Worm (Caenorhabditis elegans): ENCODE results near the gene acds-10.
A peak's percentile ranks its signal among the peaks of the same experiment; 100 is the strongest.

The acds-10 gene

DNA sequence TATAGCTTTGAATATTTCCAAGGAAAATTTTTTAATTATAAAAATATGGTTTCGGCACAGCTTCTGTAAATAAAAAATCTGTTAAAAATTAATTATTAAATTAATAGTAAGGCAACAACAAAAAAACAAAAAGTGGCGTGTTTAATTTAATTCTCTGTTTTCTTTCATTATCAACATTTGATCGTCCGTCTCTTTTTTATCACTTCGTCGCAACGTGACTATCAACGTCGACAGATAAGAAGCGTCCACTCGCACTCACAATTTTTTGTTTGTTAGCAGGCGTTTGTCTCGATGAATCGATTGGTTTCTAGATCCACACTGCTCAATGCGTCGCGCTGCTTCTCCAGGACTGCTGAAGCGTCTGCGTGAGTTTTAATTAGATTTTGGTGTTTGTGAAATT, 35.0 kb upstream of the acds-10 start, which contains the start of gene gcst-1 (continued):
- TF ChIP-seq lin-39 (tag; optimal IDR thresholded peaks at IDR 0.05) (no peak), jun-1 (tag; optimal IDR thresholded peaks at IDR 0.05) (no peak), R02D3.7 (tag; optimal IDR thresholded peaks at IDR 0.05) (no peak), egl-43 (GFP tag; IDR thresholded peaks at IDR 0.05) (no peak), nhr-48 (tag; optimal IDR thresholded peaks at IDR 0.05) (peak; percentile 14), mdt-29 (GFP tag; IDR thresholded peaks at IDR 0.05) (no peak), tag-97 (GFP tag; IDR thresholded peaks at IDR 0.05) (no peak), D1046.2 (GFP tag; IDR thresholded peaks at IDR 0.05) (no peak), nhr-25 (tag; optimal IDR thresholded peaks at IDR 0.05; ENCODE audit: borderline replicate concordance, insufficient read depth) (no peak), pqm-1 (tag; optimal IDR thresholded peaks at IDR 0.05) (peak; percentile 33), dmd-9 (GFP tag; IDR thresholded peaks at IDR 0.05) (no peak), vab-7 (GFP tag; IDR thresholded peaks at IDR 0.05) (no peak), nhr-41 (GFP tag; IDR thresholded peaks at IDR 0.05) (no peak), mxl-2 (GFP tag; conservative IDR thresholded peaks at IDR 0.05) (no peak), snpc-1.2 (GFP tag; IDR thresholded peaks at IDR 0.05) (no peak), nhr-76 (tag; optimal IDR thresholded peaks at IDR 0.05) (no peak), saeg-2 (GFP tag; IDR thresholded peaks at IDR 0.05) (no peak), fos-1 (tag; optimal IDR thresholded peaks at IDR 0.05) (no peak), nhr-42 (GFP tag; IDR thresholded peaks at IDR 0.05) (no peak), egl-27 (tag; optimal IDR thresholded peaks at IDR 0.05) (no peak), dmd-8 (GFP tag; IDR thresholded peaks at IDR 0.05) (no peak), skn-1 (tag; optimal IDR thresholded peaks at IDR 0.05) (no peak), ctbp-1 (GFP tag; IDR thresholded peaks at IDR 0.05) (no peak), ama-1 (optimal IDR thresholded peaks at IDR 0.05) (peak; percentile 54), F26F4.8 (GFP tag; conservative IDR thresholded peaks at IDR 0.05) (no peak)

- TF ChIP-seq aha-1 (tag) (peak; percentile 96), lin-38 (GFP tag; IDR thresholded peaks at IDR 0.05) (no peak)
Measured at ce11 chrV:5713510-5713909, 34.1 kb upstream of the acds-10 start.

DNA sequence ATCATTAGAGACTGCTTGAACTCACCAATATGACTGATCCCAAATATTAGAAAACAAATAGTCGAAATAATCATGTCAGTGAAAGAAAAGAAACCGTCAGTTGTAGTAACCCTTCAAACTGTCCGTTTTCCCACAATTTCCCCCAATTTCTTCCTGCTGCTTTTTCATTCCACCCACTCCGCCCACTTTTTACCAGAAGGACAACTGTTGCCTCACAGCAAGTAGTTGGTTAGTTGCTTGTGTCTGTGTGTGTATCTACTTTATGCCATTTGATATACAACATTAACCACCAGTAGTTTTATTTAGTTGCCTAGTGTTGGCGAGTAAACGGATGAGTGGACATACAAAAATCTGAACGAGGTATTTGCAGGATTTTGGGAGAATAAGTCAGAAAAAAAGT, 31.1 kb upstream of the acds-10 start, which contains the start of gene K09H11.9:
Gene K09H11.9, minus strand, starts transcription at position 101 of the 400 bp plus-strand sequence.
- TF ChIP-seq nhr-42 (GFP tag; IDR thresholded peaks at IDR 0.05) (no peak), unc-62 (GFP tag; optimal IDR thresholded peaks at IDR 0.05 in 1 of 2) (no peak), unc-62 (tag; optimal IDR thresholded peaks at IDR 0.05) (no peak), T20F7.1 (GFP tag; optimal IDR thresholded peaks at IDR 0.05) (no peak), ceh-62 (tag; optimal IDR thresholded peaks at IDR 0.05) (no peak), Y105C5A.15 (GFP tag; IDR thresholded peaks at IDR 0.05) (no peak), set-16 (GFP tag; IDR thresholded peaks at IDR 0.05) (no peak), jun-1 (tag; optimal IDR thresholded peaks at IDR 0.05) (no peak), mdl-1 (tag; optimal IDR thresholded peaks at IDR 0.05) (no peak), nhr-6 (tag; optimal IDR thresholded peaks at IDR 0.05) (no peak)

DNA sequence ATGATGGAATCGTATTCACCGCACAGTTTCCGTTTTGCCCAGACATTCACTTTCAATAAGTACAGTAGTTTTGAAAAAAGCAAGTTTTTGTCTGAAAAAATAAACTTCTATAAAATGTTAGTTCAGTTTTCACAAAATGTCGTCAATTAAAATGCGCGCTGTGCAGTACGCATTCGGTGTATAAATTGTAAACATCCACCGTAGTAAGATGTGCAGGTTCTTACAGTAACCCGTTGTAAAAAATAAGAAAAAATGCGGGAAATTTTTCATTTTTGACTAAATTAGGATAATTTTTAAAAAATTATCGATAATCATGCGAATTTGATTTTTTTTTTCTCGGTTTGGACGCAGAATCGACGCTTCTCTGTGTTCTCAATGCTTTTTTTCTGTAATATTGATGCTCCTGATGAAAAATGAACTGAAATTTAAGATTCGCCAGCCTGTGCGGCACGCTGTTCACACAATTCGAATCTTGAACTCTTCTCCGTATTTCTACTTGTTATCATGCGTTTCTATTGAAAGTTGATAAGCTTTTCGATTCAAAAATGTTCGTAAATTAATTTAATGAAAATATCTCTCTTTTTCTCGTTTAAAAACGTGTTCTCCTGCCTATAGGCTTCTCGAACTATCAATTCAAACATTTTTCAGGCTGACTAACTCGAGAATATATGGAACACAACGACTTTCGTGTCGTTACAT, 30.2 kb upstream of the acds-10 start, which contains the start of gene rga-3:
Gene rga-3, plus strand, starts transcription at position 649 of the 699 bp plus-strand sequence.
- no peak for TF ChIP-seq ztf-7 (tag; optimal IDR thresholded peaks at IDR 0.05)
- no peak for TF ChIP-seq lir-3 (tag; optimal IDR thresholded peaks at IDR 0.05)
- TF ChIP-seq ces-1 (GFP tag; optimal IDR thresholded peaks at IDR 0.05), result no peak
- no peak for TF ChIP-seq tag-97 (GFP tag; IDR thresholded peaks at IDR 0.05)
- no peak for TF ChIP-seq tra-1 (GFP tag; IDR thresholded peaks at IDR 0.05)
- TF ChIP-seq zfp-2 (tag; optimal IDR thresholded peaks at IDR 0.05), result no peak
- TF ChIP-seq nhr-6 (tag; optimal IDR thresholded peaks at IDR 0.05), result no peak
- no peak for TF ChIP-seq daf-16 (GFP tag; optimal IDR thresholded peaks at IDR 0.05)
- no peak for TF ChIP-seq daf-16 (tag; optimal IDR thresholded peaks at IDR 0.05)
- TF ChIP-seq pqm-1 (tag; optimal IDR thresholded peaks at IDR 0.05), result no peak
- no peak for TF ChIP-seq skn-1 (tag; optimal IDR thresholded peaks at IDR 0.05)
- TF ChIP-seq saeg-2 (GFP tag; IDR thresholded peaks at IDR 0.05), result no peak
- no peak for TF ChIP-seq dmd-8 (GFP tag; IDR thresholded peaks at IDR 0.05)
- no peak for TF ChIP-seq zfp-3 (GFP tag; conservative IDR thresholded peaks at IDR 0.05)
- no peak for TF ChIP-seq dve-1 (tag; optimal IDR thresholded peaks at IDR 0.05; ENCODE audit: insufficient read depth)
- 0 out of 2 replicates have a peak, but pooled peaks have one; percentile 12 for TF ChIP-seq ceh-44 (GFP tag; IDR thresholded peaks at IDR 0.05)
- TF ChIP-seq nhr-77 (tag; optimal IDR thresholded peaks at IDR 0.05), result no peak
- no peak for TF ChIP-seq arid-1 (GFP tag; conservative IDR thresholded peaks at IDR 0.05)
- no peak for TF ChIP-seq dmd-6 (GFP tag; IDR thresholded peaks at IDR 0.05)
